Worm (Caenorhabditis elegans) whole organism, young adult: ENCODE data around the gene F46B6.5.

Source experiments
- B0019.2 ChIP-seq: fragments of 200-800 bp; sonication (Bioruptor generic); conservative IDR thresholded peaks from 2 replicates; pipeline ENCODE4 v1.3.6; 2022; ENCODE audit warnings: missing genetic modification reagents, missing genetic modification characterization, missing compliant biosample characterization
- B0035.1 ChIP-seq: sonication (generic microtip); optimal IDR thresholded peaks from 2 replicates; lab custom pipeline; 2016; ENCODE audit warnings: missing genetic modification characterization, mild to moderate bottlenecking, missing compliant biosample characterization, missing genotype, missing genetic modification reagents
- C17E4.6 ChIP-seq: fragments of 200-800 bp; sonication (Bioruptor generic); IDR thresholded peaks from 2 replicates; pipeline ENCODE4 v1.3.6; 2022; ENCODE audit warnings: missing genetic modification reagents, missing genetic modification characterization, missing compliant biosample characterization
- F33H1.4 ChIP-seq: fragments of 200-800 bp; sonication (Bioruptor generic); IDR thresholded peaks from 2 replicates; pipeline ENCODE4 v1.3.6; 2022; ENCODE audit warnings: missing genetic modification reagents, missing genetic modification characterization, missing compliant biosample characterization
- F37B4.10 ChIP-seq: fragments of 200-800 bp; sonication (Bioruptor generic); IDR thresholded peaks from 2 replicates; pipeline ENCODE4 v1.3.6; 2022; ENCODE audit warnings: missing genetic modification characterization, missing compliant biosample characterization
- F57A8.1 ChIP-seq: fragments of 200-800 bp; sonication (Bioruptor generic); optimal IDR thresholded peaks from 2 replicates; lab custom pipeline; 2018; ENCODE audit warnings: mild to moderate bottlenecking, missing genetic modification characterization, moderate library complexity, missing compliant biosample characterization
- F57C9.4 ChIP-seq: sonication (generic microtip); optimal IDR thresholded peaks from 2 replicates; lab custom pipeline; 2017; ENCODE audit warnings: mild to moderate bottlenecking, missing genetic modification characterization, missing compliant biosample characterization
- T26A5.8 ChIP-seq: sonication (generic microtip); optimal IDR thresholded peaks from 2 replicates; lab custom pipeline; 2016; ENCODE audit warnings: missing genetic modification characterization, missing compliant biosample characterization
- Y53F4B.3 ChIP-seq: fragments of 200-800 bp; sonication (Bioruptor generic); IDR thresholded peaks from 2 replicates; pipeline ENCODE4 v1.3.6; 2022; ENCODE audit warnings: missing genetic modification reagents, missing genetic modification characterization, missing compliant biosample characterization
- Y79H2A.3 ChIP-seq: fragments of 200-800 bp; sonication (Bioruptor generic); conservative IDR thresholded peaks from 2 replicates; pipeline ENCODE4 v1.3.6; 2022; ENCODE audit warnings: missing genetic modification reagents, missing genetic modification characterization, missing compliant biosample characterization
- Y95B8A.8 ChIP-seq: fragments of 200-800 bp; sonication (Bioruptor generic); IDR thresholded peaks from 2 replicates; pipeline ENCODE4 v1.3.6; 2022; ENCODE audit warnings: missing genetic modification reagents, missing genetic modification characterization, missing compliant biosample characterization
- ama-1 ChIP-seq, 3 experiments: fragments of 150-350 bp in 1 of 3; sonication (generic microtip) in 2 of 3; optimal IDR thresholded peaks; 2 replicates each; lab custom pipeline; 2014 to 2018; ENCODE audit warnings: missing biosample characterization in 2 of 3, missing genetic modification characterization in 2 of 3, missing genetic modification reagents in 2 of 3
- aptf-2 ChIP-seq: fragments of 200-800 bp; sonication (Bioruptor generic); conservative IDR thresholded peaks from 2 replicates; pipeline ENCODE4 v1.3.6; 2022; ENCODE audit warnings: missing genetic modification reagents, missing genetic modification characterization, missing compliant biosample characterization
- atf-7 ChIP-seq: sonication (generic microtip); optimal IDR thresholded peaks from 2 replicates; lab custom pipeline; 2017; ENCODE audit warnings: mild to moderate bottlenecking, missing genetic modification characterization, missing compliant biosample characterization
- attf-5 ChIP-seq: fragments of 200-800 bp; sonication (Bioruptor generic); optimal IDR thresholded peaks from 2 replicates; lab custom pipeline; 2018; ENCODE audit warnings: mild to moderate bottlenecking, missing genetic modification characterization, missing compliant biosample characterization
- attf-6 ChIP-seq: fragments of 200-800 bp; sonication (Bioruptor generic); IDR thresholded peaks from 2 replicates; pipeline ENCODE4 v1.3.6; 2022; ENCODE audit warnings: missing genetic modification reagents, missing genetic modification characterization, missing compliant biosample characterization
- bed-2 ChIP-seq: fragments of 200-800 bp; sonication (Bioruptor generic); IDR thresholded peaks from 2 replicates; pipeline ENCODE4 v1.3.6; 2022; ENCODE audit warnings: missing genetic modification reagents, missing genetic modification characterization, missing compliant biosample characterization
- die-1 ChIP-seq: sonication (generic microtip); optimal IDR thresholded peaks from 2 replicates; lab custom pipeline; 2016; ENCODE audit warnings: missing genotype, mild to moderate bottlenecking, missing genetic modification characterization, missing compliant biosample characterization
- dox-1 ChIP-seq: fragments of 200-800 bp; sonication (Bioruptor generic); IDR thresholded peaks from 2 replicates; pipeline ENCODE4 v1.3.6; 2022; ENCODE audit warnings: missing genetic modification reagents, missing genetic modification characterization, missing compliant biosample characterization
- him-1 ChIP-seq: sonication (generic microtip); optimal IDR thresholded peaks from 2 replicates; lab custom pipeline; 2016; ENCODE audit warnings: missing genotype, missing genetic modification reagents, missing genetic modification characterization, missing compliant biosample characterization
- let-526 ChIP-seq: fragments of 200-800 bp; sonication (Bioruptor generic); IDR thresholded peaks from 2 replicates; pipeline ENCODE4 v1.3.6; 2022; ENCODE audit warnings: missing genetic modification reagents, missing genetic modification characterization, missing compliant biosample characterization
- lin-40 ChIP-seq: sonication (generic microtip); optimal IDR thresholded peaks from 2 replicates; lab custom pipeline; 2016; ENCODE audit warnings: missing genetic modification characterization, mild to moderate bottlenecking, missing compliant biosample characterization, missing genotype, missing genetic modification reagents
- madf-10 ChIP-seq: sonication (generic microtip); optimal IDR thresholded peaks from 2 replicates; lab custom pipeline; 2016; ENCODE audit warnings: mild to moderate bottlenecking, missing genetic modification characterization, missing compliant biosample characterization
- madf-6 ChIP-seq: fragments of 200-800 bp; sonication (Bioruptor generic); IDR thresholded peaks from 2 replicates; pipeline ENCODE4 v1.3.6; 2022; ENCODE audit warnings: missing genetic modification reagents, missing genetic modification characterization, missing compliant biosample characterization
- nfyb-1 ChIP-seq: fragments of 200-800 bp; sonication (Bioruptor generic); IDR thresholded peaks from 2 replicates; pipeline ENCODE4 v1.3.6; 2022; ENCODE audit warnings: missing genetic modification reagents, missing genetic modification characterization, missing compliant biosample characterization
- nhr-80 ChIP-seq: sonication (generic microtip); optimal IDR thresholded peaks from 2 replicates; lab custom pipeline; 2016; ENCODE audit warnings: missing genetic modification characterization, missing compliant biosample characterization
- nhr-90 ChIP-seq: sonication (generic microtip); optimal IDR thresholded peaks from 2 replicates; lab custom pipeline; 2016; ENCODE audit warnings: missing genotype, mild to moderate bottlenecking, missing genetic modification characterization, missing compliant biosample characterization
- pha-4 ChIP-seq: fragments of 150-350 bp; sonication (generic microtip); optimal IDR thresholded peaks from 2 replicates; lab custom pipeline; 2014; ENCODE audit warnings: missing biosample characterization, missing genetic modification reagents, missing genetic modification characterization
- rec-8 ChIP-seq, 2 experiments: sonication (generic microtip); optimal IDR thresholded peaks; 2 replicates each; lab custom pipeline; 2016; ENCODE audit warnings: mild to moderate bottlenecking in 2 of 2, missing genetic modification characterization in 2 of 2, missing genetic modification reagents in 2 of 2, missing genotype in 2 of 2, missing biosample characterization in 1 of 2, missing compliant biosample characterization in 1 of 2, moderate library complexity in 1 of 2
- repo-1 ChIP-seq: sonication (generic microtip); optimal IDR thresholded peaks from 2 replicates; lab custom pipeline; 2017; ENCODE audit warnings: mild to moderate bottlenecking, missing genetic modification characterization, missing compliant biosample characterization
- sea-2 ChIP-seq: fragments of 200-800 bp; sonication (Bioruptor generic); IDR thresholded peaks from 2 replicates; pipeline ENCODE4 v1.3.6; 2022; ENCODE audit warnings: missing genetic modification characterization, missing compliant biosample characterization
- snpc-4 ChIP-seq, 5 experiments: fragments of 150-350 bp in 1 of 5; sonication (generic microtip) in 4 of 5; optimal IDR thresholded peaks; 2 replicates each; lab custom pipeline; 2014 to 2018; ENCODE audit warnings: missing genetic modification characterization in 5 of 5, missing biosample characterization in 3 of 5, antibody characterized with exemption in 2 of 5, mild to moderate bottlenecking in 2 of 5, missing compliant biosample characterization in 2 of 5, missing genotype in 2 of 5, moderate library complexity in 2 of 5, missing genetic modification reagents in 1 of 5
- zfh-2 ChIP-seq: fragments of 200-800 bp; sonication (Bioruptor generic); conservative IDR thresholded peaks from 2 replicates; pipeline ENCODE4 v1.3.6; 2022; ENCODE audit warnings: missing genetic modification reagents, missing genetic modification characterization, missing compliant biosample characterization
- ztf-22 ChIP-seq: fragments of 200-800 bp; sonication (Bioruptor generic); optimal IDR thresholded peaks from 2 replicates; lab custom pipeline; 2018; ENCODE audit warnings: mild to moderate bottlenecking, missing genetic modification characterization, moderate library complexity, missing compliant biosample characterization
- ztf-25 ChIP-seq: fragments of 200-800 bp; sonication (Bioruptor generic); IDR thresholded peaks from 2 replicates; pipeline ENCODE4 v1.3.6; 2022; ENCODE audit warnings: missing genetic modification reagents, missing genetic modification characterization, missing compliant biosample characterization

The F46B6.5 gene

DNA sequence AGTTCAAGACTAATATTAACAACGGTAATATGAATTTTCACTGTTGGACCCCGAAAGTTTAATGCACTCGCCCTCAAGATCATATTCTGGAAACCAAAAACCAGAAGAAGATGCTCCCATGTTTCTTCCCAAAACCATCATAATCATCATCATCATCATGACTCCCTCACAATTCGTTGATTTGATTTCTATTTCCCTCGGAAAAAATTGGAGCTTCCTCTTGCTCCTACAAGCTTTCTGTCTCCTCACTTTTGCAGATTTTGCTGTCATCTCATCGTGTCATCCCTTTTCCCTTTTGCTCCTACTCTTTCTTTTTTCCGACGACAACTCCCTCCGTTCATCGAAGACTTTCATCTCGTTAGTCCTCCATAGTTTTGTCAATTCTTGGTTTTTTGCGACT lies 10.9 kb downstream of the F46B6.5 start, which contains the start of gene F46B6.2:
Gene F46B6.2, plus strand, starts transcription at position 316 of the 400 bp plus-strand sequence.
- TF ChIP-seq ztf-25 (GFP tag; lab: Robert Waterston, UW): no peak
- no peak for TF ChIP-seq snpc-4 (GFP tag; optimal IDR thresholded peaks at IDR 0.05; lab: Kevin White, UChicago)
- TF ChIP-seq snpc-4 (tag; optimal IDR thresholded peaks at IDR 0.05; lab: Kevin White, UChicago): no peak
- TF ChIP-seq F37B4.10 (GFP tag; lab: Robert Waterston, UW): no peak
- TF ChIP-seq atf-7 (tag; lab: Kevin White, UChicago): no peak
- TF ChIP-seq attf-6: no peak
- no peak for TF ChIP-seq B0019.2 (GFP tag; lab: Robert Waterston, UW)
- TF ChIP-seq attf-5 (GFP tag; lab: Kevin White, UChicago): no peak
- no peak for TF ChIP-seq F33H1.4 (GFP tag; lab: Robert Waterston, UW)
- TF ChIP-seq F57C9.4: no peak
- no peak for TF ChIP-seq die-1 (tag; lab: Kevin White, UChicago)
- TF ChIP-seq C17E4.6 (GFP tag; lab: Robert Waterston, UW): no peak
- TF ChIP-seq aptf-2 (GFP tag; lab: Robert Waterston, UW): no peak
- TF ChIP-seq F57A8.1: no peak
- TF ChIP-seq him-1 (tag; lab: Kevin White, UChicago): no peak
- TF ChIP-seq nhr-80 (tag; lab: Kevin White, UChicago): no peak
- no peak for TF ChIP-seq Y79H2A.3 (GFP tag; lab: Robert Waterston, UW)
- no peak for TF ChIP-seq nfyb-1 (GFP tag; lab: Robert Waterston, UW)

DNA sequence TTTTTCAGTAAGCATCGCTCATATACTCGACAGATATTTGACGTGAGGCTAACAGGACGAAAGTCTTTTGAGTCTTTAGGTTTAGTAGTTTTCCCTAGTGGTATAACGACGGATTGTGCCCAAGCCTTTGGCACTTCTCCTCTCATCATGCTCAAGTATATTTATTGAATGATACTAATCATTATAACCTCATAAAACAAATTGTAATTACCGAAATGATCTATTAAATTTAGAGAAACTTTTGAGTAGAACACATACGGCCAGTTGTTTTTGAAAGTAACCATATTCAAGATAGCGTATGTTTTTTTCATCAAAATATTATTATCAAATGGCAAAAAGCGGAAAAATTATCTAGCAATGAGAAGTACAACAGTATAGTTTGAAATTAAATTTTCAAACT lies 11.6 kb downstream of the F46B6.5 start:
- TF ChIP-seq bed-2 (GFP tag; lab: Robert Waterston, UW) (no peak), let-526 (GFP tag; lab: Robert Waterston, UW) (no peak), rec-8 (tag; optimal IDR thresholded peaks at IDR 0.05; lab: Kevin White, UChicago) (no peak), ama-1 (optimal IDR thresholded peaks at IDR 0.05; lab: Kevin White, UChicago) (no peak), ama-1 (GFP tag; optimal IDR thresholded peaks at IDR 0.05; lab: Kevin White, UChicago) (no peak), sea-2 (no peak), dox-1 (GFP tag; lab: Robert Waterston, UW) (no peak), repo-1 (no peak), F57C9.4 (no peak), T26A5.8 (tag; lab: Kevin White, UChicago) (no peak), lin-40 (tag; lab: Kevin White, UChicago) (no peak), Y95B8A.8 (GFP tag; lab: Robert Waterston, UW) (no peak), Y53F4B.3 (GFP tag; lab: Robert Waterston, UW) (no peak), pha-4 (tag; lab: Kevin White, UChicago) (no peak), madf-10 (tag; lab: Kevin White, UChicago) (no peak), madf-6 (GFP tag; lab: Robert Waterston, UW) (no peak), nhr-90 (no peak), zfh-2 (GFP tag; lab: Robert Waterston, UW) (no peak), ztf-22 (GFP tag; lab: Kevin White, UChicago) (no peak), B0035.1 (tag; lab: Kevin White, UChicago) (no peak)
